Fruit fly (Drosophila melanogaster) whole organism, embryonic: ENCODE measurements around the gene toy.

Source experiments
- Awh ChIP-seq: fragments of 200-800 bp; sonication (Bioruptor generic); IDR thresholded peaks from 2 replicates; pipeline ENCODE4, ENCODE4 v1.3.6; 2022; ENCODE audit warnings: missing biosample characterization, missing genetic modification characterization
- B-H1 ChIP-seq: fragments of 200-800 bp; sonication (Bioruptor generic); IDR thresholded peaks from 3 replicates; pipeline ENCODE4 v1.3.6; 2022; ENCODE audit warnings: missing biosample characterization, missing genetic modification characterization
- BEAF-32 ChIP-seq: fragments of 200-800 bp; sonication (Bioruptor generic); optimal IDR thresholded peaks from 3 replicates; lab custom pipeline; 2017; ENCODE audit warnings: missing biosample characterization, missing genetic modification characterization, mild to moderate bottlenecking, moderate library complexity, missing genetic modification reagents
- CG10274 ChIP-seq: fragments of 200-800 bp; sonication (Bioruptor generic); optimal IDR thresholded peaks from 3 replicates; lab custom pipeline; 2017; ENCODE audit warnings: missing biosample characterization, mild to moderate bottlenecking, missing genetic modification characterization
- CG11093 ChIP-seq: fragments of 200-800 bp; sonication (Bioruptor generic); IDR thresholded peaks from 3 replicates; pipeline ENCODE4 v1.3.6; 2022; ENCODE audit warnings: missing biosample characterization, missing genetic modification characterization
- CG11398 ChIP-seq: fragments of 200-800 bp; sonication (Bioruptor generic); optimal IDR thresholded peaks from 2 replicates; lab custom pipeline; 2016; ENCODE audit warnings: missing biosample characterization, missing genetic modification characterization
- CG11695 ChIP-seq: fragments of 200-800 bp; sonication (Bioruptor generic); IDR thresholded peaks from 3 replicates; pipeline ENCODE4 v1.3.6; 2022; ENCODE audit warnings: missing biosample characterization, missing genetic modification characterization
- CG13424 ChIP-seq: fragments of 200-800 bp; sonication (Bioruptor generic); optimal IDR thresholded peaks from 2 replicates; lab custom pipeline; 2019; ENCODE audit warnings: missing biosample characterization, mild to moderate bottlenecking, missing genetic modification characterization, moderate library complexity
- CG13894 ChIP-seq: fragments of 200-800 bp; sonication (Bioruptor generic); optimal IDR thresholded peaks from 3 replicates; lab custom pipeline; 2018; ENCODE audit warnings: missing biosample characterization, mild to moderate bottlenecking, missing genetic modification characterization, moderate library complexity
- CG15479 ChIP-seq: fragments of 200-800 bp; sonication (Bioruptor generic); optimal IDR thresholded peaks from 3 replicates; lab custom pipeline; 2019; ENCODE audit warnings: missing biosample characterization, mild to moderate bottlenecking, missing genetic modification characterization, moderate library complexity
- CG3065 ChIP-seq: fragments of 200-800 bp; sonication (Bioruptor generic); optimal IDR thresholded peaks from 2 replicates; lab custom pipeline; 2016; ENCODE audit warnings: missing biosample characterization, missing genetic modification characterization
- CG3838 ChIP-seq: fragments of 200-800 bp; sonication (Bioruptor generic); optimal IDR thresholded peaks from 3 replicates; lab custom pipeline; 2016; ENCODE audit warnings: missing biosample characterization, missing genetic modification characterization
- CG6683 ChIP-seq: fragments of 200-800 bp; sonication (Bioruptor generic); optimal IDR thresholded peaks from 2 replicates; lab custom pipeline; 2017; ENCODE audit warnings: missing biosample characterization, mild to moderate bottlenecking, missing genetic modification characterization, missing genetic modification reagents
- CG6689 ChIP-seq: fragments of 200-800 bp; sonication (Bioruptor generic); IDR thresholded peaks from 2 replicates; pipeline ENCODE4 v1.3.6; 2022; ENCODE audit warnings: missing biosample characterization, missing genetic modification characterization
- CG7556 ChIP-seq: fragments of 200-800 bp; sonication (Bioruptor generic); optimal IDR thresholded peaks from 2 replicates; lab custom pipeline; 2017; ENCODE audit warnings: missing biosample characterization, mild to moderate bottlenecking, missing genetic modification characterization
- CG7786 ChIP-seq: fragments of 200-800 bp; sonication (Bioruptor generic); optimal IDR thresholded peaks from 2 replicates; lab custom pipeline; 2016; ENCODE audit warnings: missing biosample characterization, missing genetic modification characterization
- CG8359 ChIP-seq: fragments of 200-800 bp; sonication (Bioruptor generic); optimal IDR thresholded peaks from 2 replicates; lab custom pipeline; 2017; ENCODE audit warnings: missing biosample characterization, mild to moderate bottlenecking, missing genetic modification characterization, borderline replicate concordance
- CG9817 ChIP-seq: fragments of 200-800 bp; sonication (Bioruptor generic); optimal IDR thresholded peaks from 2 replicates; lab custom pipeline; 2018; ENCODE audit warnings: missing biosample characterization, mild to moderate bottlenecking, missing genetic modification characterization, moderate library complexity
- CHES-1-like ChIP-seq: fragments of 200-800 bp; sonication (Bioruptor generic); optimal IDR thresholded peaks from 2 replicates; lab custom pipeline; 2016; ENCODE audit warnings: missing biosample characterization, missing genetic modification characterization
- Dbx ChIP-seq: fragments of 200-800 bp; sonication (Bioruptor generic); IDR thresholded peaks from 3 replicates; pipeline ENCODE4 v1.3.6; 2022; ENCODE audit warnings: missing biosample characterization, missing genetic modification characterization
- Deaf1 ChIP-seq: fragments of 200-800 bp; optimal IDR thresholded peaks from 3 replicates; lab custom pipeline; 2019; ENCODE audit warnings: missing biosample characterization, mild to moderate bottlenecking, missing genetic modification characterization, moderate library complexity
- Doc2 ChIP-seq: fragments of 200-800 bp; sonication (Bioruptor generic); IDR thresholded peaks from 2 replicates; pipeline ENCODE4 v1.3.6; 2022; ENCODE audit warnings: missing biosample characterization, missing genetic modification characterization
- E2f2 ChIP-seq: fragments of 200-800 bp; sonication (Bioruptor generic); IDR thresholded peaks from 2 replicates; pipeline ENCODE4 v1.3.6; 2022; ENCODE audit warnings: missing biosample characterization, missing genetic modification characterization
- Ets97D ChIP-seq: fragments of 200-800 bp; sonication (Bioruptor generic); optimal IDR thresholded peaks from 3 replicates; lab custom pipeline; 2016; ENCODE audit warnings: missing biosample characterization, missing genetic modification characterization
- Fer1 ChIP-seq: fragments of 200-800 bp; sonication (Bioruptor generic); optimal IDR thresholded peaks from 2 replicates; lab custom pipeline; 2017; ENCODE audit warnings: missing biosample characterization, mild to moderate bottlenecking, missing genetic modification characterization
- Hmr ChIP-seq: fragments of 200-800 bp; sonication (Bioruptor generic); optimal IDR thresholded peaks from 3 replicates; lab custom pipeline; 2017; ENCODE audit warnings: mild to moderate bottlenecking, missing biosample characterization, missing genetic modification reagents, missing genetic modification characterization
- Lim3 ChIP-seq: fragments of 200-800 bp; sonication (Bioruptor generic); IDR thresholded peaks from 2 replicates; pipeline ENCODE4 v1.3.6; 2022; ENCODE audit warnings: missing biosample characterization, missing genetic modification characterization
- Nf-YC ChIP-seq: fragments of 200-800 bp; optimal IDR thresholded peaks from 3 replicates; lab custom pipeline; 2019; ENCODE audit warnings: missing biosample characterization, mild to moderate bottlenecking, missing genetic modification characterization, moderate library complexity
- Sin3A ChIP-seq: fragments of >200 bp; optimal IDR thresholded peaks from 2 replicates; lab custom pipeline; 2018
- Sox100B ChIP-seq: fragments of 200-800 bp; sonication (Bioruptor generic); optimal IDR thresholded peaks from 3 replicates; lab custom pipeline; 2018; ENCODE audit warnings: missing biosample characterization, mild to moderate bottlenecking, missing genetic modification characterization
- Taf1 ChIP-seq: fragments of 200-800 bp; sonication (Bioruptor generic); IDR thresholded peaks from 2 replicates; pipeline ENCODE4 v1.3.6; 2022; ENCODE audit warnings: missing biosample characterization, missing genetic modification characterization
- YL-1 ChIP-seq: fragments of 200-800 bp; sonication (Bioruptor generic); optimal IDR thresholded peaks from 3 replicates; lab custom pipeline; 2017; ENCODE audit warnings: missing biosample characterization, mild to moderate bottlenecking, missing genetic modification characterization
- ase ChIP-seq: fragments of 200-800 bp; sonication (Bioruptor generic); IDR thresholded peaks from 3 replicates; pipeline ENCODE4 v1.3.6; 2022; ENCODE audit warnings: missing biosample characterization, missing genetic modification characterization
- az2 ChIP-seq: fragments of 200-800 bp; sonication (Bioruptor generic); optimal IDR thresholded peaks from 3 replicates; lab custom pipeline; 2016; ENCODE audit warnings: missing biosample characterization, missing genetic modification characterization
- dysf ChIP-seq: fragments of 200-800 bp; sonication (Bioruptor generic); IDR thresholded peaks from 3 replicates; pipeline ENCODE4 v1.3.6; 2022; ENCODE audit warnings: missing biosample characterization, missing genetic modification characterization
- exex ChIP-seq: fragments of 200-800 bp; sonication (Bioruptor generic); optimal IDR thresholded peaks from 4 replicates; lab custom pipeline; 2018; ENCODE audit warnings: missing biosample characterization, mild to moderate bottlenecking, missing genetic modification characterization, moderate library complexity
- fu2 ChIP-seq: fragments of 200-800 bp; sonication (Bioruptor generic); optimal IDR thresholded peaks from 2 replicates; lab custom pipeline; 2016; ENCODE audit warnings: missing biosample characterization, missing genetic modification characterization
- gro ChIP-seq: fragments of 200-800 bp; sonication (Bioruptor generic); optimal IDR thresholded peaks from 2 replicates; lab custom pipeline; 2016; ENCODE audit warnings: missing biosample characterization, missing genetic modification characterization
- gsb-n ChIP-seq: fragments of 200-800 bp; sonication (Bioruptor generic); optimal IDR thresholded peaks from 3 replicates; lab custom pipeline; 2018; ENCODE audit warnings: missing biosample characterization, mild to moderate bottlenecking, missing genetic modification characterization
- hth ChIP-seq: fragments of >200 bp; optimal IDR thresholded peaks from 2 replicates; lab custom pipeline; 2017; ENCODE audit warnings: inconsistent platforms
- kni ChIP-seq: fragments of 200-800 bp; sonication (Bioruptor generic); optimal IDR thresholded peaks from 3 replicates; lab custom pipeline; 2017; ENCODE audit warnings: mild to moderate bottlenecking, missing biosample characterization, missing genetic modification reagents, missing genetic modification characterization
- pho ChIP-seq: fragments of 200-800 bp; sonication (Bioruptor generic); optimal IDR thresholded peaks from 2 replicates; lab custom pipeline; 2016; ENCODE audit warnings: missing biosample characterization, missing genetic modification characterization
- sd ChIP-seq: fragments of 200-800 bp; sonication (Bioruptor generic); optimal IDR thresholded peaks from 3 replicates; lab custom pipeline; 2018; ENCODE audit warnings: missing biosample characterization, mild to moderate bottlenecking, missing genetic modification characterization, moderate library complexity
- seq ChIP-seq: fragments of 200-800 bp; sonication (Bioruptor generic); IDR thresholded peaks from 2 replicates; pipeline ENCODE4 v1.3.6; 2022; ENCODE audit warnings: missing biosample characterization, missing genetic modification characterization
- sim ChIP-seq: fragments of 200-800 bp; sonication (Bioruptor generic); IDR thresholded peaks from 2 replicates; pipeline ENCODE4 v1.3.6; 2022; ENCODE audit warnings: missing biosample characterization, missing genetic modification characterization
- slbo ChIP-seq: fragments of 200-800 bp; sonication (Bioruptor generic); IDR thresholded peaks from 2 replicates; pipeline ENCODE4 v1.3.6; 2022; ENCODE audit warnings: missing biosample characterization, missing genetic modification characterization
- slp2 ChIP-seq: fragments of 200-800 bp; sonication (Bioruptor generic); optimal IDR thresholded peaks from 2 replicates; lab custom pipeline; 2016; ENCODE audit warnings: missing biosample characterization, missing genetic modification characterization
- stwl ChIP-seq: fragments of 200-800 bp; sonication (Bioruptor generic); optimal IDR thresholded peaks from 3 replicates; lab custom pipeline; 2018; ENCODE audit warnings: missing biosample characterization, mild to moderate bottlenecking, missing genetic modification characterization, moderate library complexity
- tll ChIP-seq, 2 experiments: fragments of 200-800 bp in 1 of 2; fragments of >200 bp in 1 of 2; sonication (Bioruptor generic) in 1 of 2; optimal IDR thresholded peaks; 2 replicates each; lab custom pipeline; 2017 to 2019; ENCODE audit warnings: missing biosample characterization in 2 of 2, missing genetic modification characterization in 2 of 2, mild to moderate bottlenecking in 1 of 2, moderate library complexity in 1 of 2
- wek ChIP-seq: fragments of 200-800 bp; sonication (Bioruptor generic); optimal IDR thresholded peaks from 3 replicates; lab custom pipeline; 2018; ENCODE audit warnings: missing biosample characterization, mild to moderate bottlenecking, missing genetic modification characterization, moderate library complexity
- zen ChIP-seq: fragments of 200-800 bp; sonication (Bioruptor generic); optimal IDR thresholded peaks from 3 replicates; lab custom pipeline; 2018; ENCODE audit warnings: missing biosample characterization, mild to moderate bottlenecking, missing genetic modification characterization, moderate library complexity
- zen2 ChIP-seq: fragments of 200-800 bp; sonication (Bioruptor generic); IDR thresholded peaks from 3 replicates; pipeline ENCODE4 v1.3.6; 2022; ENCODE audit warnings: missing biosample characterization, missing genetic modification characterization; ENCODE audit not compliant: partially characterized antibody
- zf30C ChIP-seq: fragments of 200-800 bp; sonication (Bioruptor generic); optimal IDR thresholded peaks from 3 replicates; lab custom pipeline; 2018; ENCODE audit warnings: missing biosample characterization, mild to moderate bottlenecking, missing genetic modification characterization

The toy gene

DNA sequence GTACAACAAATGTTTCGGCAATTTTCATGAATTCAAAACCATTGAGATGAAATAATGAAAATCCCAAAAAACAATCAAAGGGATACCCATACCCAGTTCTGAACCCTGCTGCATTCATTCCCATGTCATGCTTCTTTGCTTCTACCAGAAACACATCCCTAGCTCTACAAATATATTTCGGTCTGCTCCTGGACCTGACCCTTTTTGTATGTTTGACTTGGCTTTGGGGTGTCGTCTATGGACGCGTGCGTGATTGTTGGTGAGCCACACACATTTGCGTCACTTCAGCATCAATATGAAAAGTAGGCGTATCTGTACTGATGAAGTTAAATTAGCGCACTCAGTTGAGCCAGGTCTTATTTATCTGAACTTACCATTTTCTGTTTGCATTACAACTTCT is 4.8 kb upstream of the toy start (continued):
- TF ChIP-seq dysf: no peak
- peak in 1 of 2 experiments; percentile 84 for TF ChIP-seq tll (GFP tag; optimal IDR thresholded peaks at IDR 0.05; lab: Kevin White, UChicago)
- no peak for TF ChIP-seq Awh (GFP tag; lab: Robert Waterston, UW)
- TF ChIP-seq hth (lab: Kevin White, UChicago): no peak
- TF ChIP-seq gro (GFP tag; lab: Kevin White, UChicago): no peak
- no peak for TF ChIP-seq Dbx (GFP tag; lab: Robert Waterston, UW)
- no peak for TF ChIP-seq Lim3 (GFP tag; lab: Robert Waterston, UW)
- TF ChIP-seq CG7556 (GFP tag; lab: Kevin White, UChicago): no peak
- no peak for TF ChIP-seq CG13424 (tag; lab: Kevin White, UChicago)
- no peak for TF ChIP-seq CG11398 (GFP tag; lab: Kevin White, UChicago)
- TF ChIP-seq CG8359 (GFP tag; lab: Kevin White, UChicago): no peak
- no peak for TF ChIP-seq zen (tag; lab: Kevin White, UChicago)
- TF ChIP-seq CG7786 (GFP tag; lab: Kevin White, UChicago): no peak
- TF ChIP-seq Taf1 (GFP tag; lab: Robert Waterston, UW): no peak
- no peak for TF ChIP-seq stwl
- TF ChIP-seq YL-1 (GFP tag; lab: Kevin White, UChicago): no peak
- TF ChIP-seq wek (GFP tag; lab: Kevin White, UChicago): no peak
- no peak for TF ChIP-seq sd (tag; lab: Kevin White, UChicago)
- no peak for TF ChIP-seq B-H1 (GFP tag; lab: Robert Waterston, UW)
- TF ChIP-seq Fer1 (GFP tag; lab: Kevin White, UChicago): no peak
- no peak for TF ChIP-seq zf30C (GFP tag; lab: Kevin White, UChicago)
- no peak for TF ChIP-seq CHES-1-like (GFP tag; lab: Kevin White, UChicago)
- no peak for TF ChIP-seq exex (tag; lab: Kevin White, UChicago)
- TF ChIP-seq gsb-n (tag; lab: Kevin White, UChicago): peak; percentile 25
- no peak for TF ChIP-seq E2f2 (GFP tag; lab: Robert Waterston, UW)
- TF ChIP-seq Deaf1 (tag; lab: Kevin White, UChicago): no peak
- TF ChIP-seq CG15479 (GFP tag; lab: Kevin White, UChicago): peak; percentile 40
- no peak for TF ChIP-seq zen2 (GFP tag; lab: Robert Waterston, UW)
- no peak for TF ChIP-seq Sin3A (lab: Kevin White, UChicago)
- no peak for TF ChIP-seq CG3838 (GFP tag; lab: Kevin White, UChicago)
- no peak for TF ChIP-seq CG6689 (GFP tag; lab: Robert Waterston, UW)
- TF ChIP-seq seq (GFP tag; lab: Robert Waterston, UW): no peak
- no peak for TF ChIP-seq az2 (GFP tag; lab: Kevin White, UChicago)
- no peak for TF ChIP-seq CG3065 (GFP tag; lab: Kevin White, UChicago)
- TF ChIP-seq Doc2 (GFP tag; lab: Robert Waterston, UW): no peak
- TF ChIP-seq ase (GFP tag; lab: Robert Waterston, UW): no peak
- 0 out of 2 replicates have a peak, but pooled peaks have one; percentile 8 for TF ChIP-seq sim
- no peak for TF ChIP-seq CG11093 (GFP tag; lab: Robert Waterston, UW)
- no peak for TF ChIP-seq slbo
- TF ChIP-seq pho (GFP tag; lab: Kevin White, UChicago): no peak
- TF ChIP-seq CG6683 (GFP tag; lab: Kevin White, UChicago): no peak
- TF ChIP-seq BEAF-32: peak; percentile 3
- no peak for TF ChIP-seq Hmr (GFP tag; lab: Kevin White, UChicago)
- TF ChIP-seq fu2 (GFP tag; lab: Kevin White, UChicago): no peak
- TF ChIP-seq kni (GFP tag; lab: Kevin White, UChicago): no peak
- TF ChIP-seq Sox100B: no peak
- peak; percentile 10 for TF ChIP-seq Nf-YC (tag; lab: Kevin White, UChicago)
- no peak for TF ChIP-seq slp2
- TF ChIP-seq Ets97D (GFP tag; lab: Kevin White, UChicago): no peak
- no peak for TF ChIP-seq CG11695
- no peak for TF ChIP-seq CG10274
- peak; percentile 25 for TF ChIP-seq CG13894 (tag; lab: Kevin White, UChicago)
- TF ChIP-seq CG9817 (tag; lab: Kevin White, UChicago): no peak
